Worm (Caenorhabditis elegans): ENCODE results near the gene R02C2.7.

DNA sequence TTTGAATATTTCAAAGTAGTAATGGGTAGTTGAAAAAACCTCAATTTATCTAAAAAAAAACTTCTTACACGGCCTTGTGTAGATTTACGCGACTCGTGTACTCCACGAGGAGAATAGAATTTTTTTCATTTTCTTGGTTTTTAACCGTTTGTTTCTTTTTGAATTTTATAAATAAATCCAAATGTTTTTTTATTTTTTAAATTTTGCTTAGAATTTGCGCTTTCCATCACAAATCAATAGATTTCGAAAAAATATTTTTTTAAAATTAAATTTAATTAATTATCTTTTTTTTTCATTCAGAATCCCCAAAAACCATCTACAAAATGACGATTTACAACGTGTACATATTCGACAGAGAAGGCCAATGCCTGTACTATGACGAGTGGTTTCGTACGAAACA, 41.1 kb downstream of the R02C2.7 start, which contains the start of gene trpp-1:
- TF ChIP-seq ceh-9 (tag; optimal IDR thresholded peaks at IDR 0.05) (no peak), fax-1 (tag; optimal IDR thresholded peaks at IDR 0.05) (no peak), nhr-11 (tag; optimal IDR thresholded peaks at IDR 0.05) (no peak), hlh-13 (GFP tag; optimal IDR thresholded peaks at IDR 0.05) (no peak), ceh-48 (tag; optimal IDR thresholded peaks at IDR 0.05) (no peak), pax-1 (tag; optimal IDR thresholded peaks at IDR 0.05) (no peak)
